Fruit fly (Drosophila melanogaster): ENCODE measurements around the gene CG43163.

The CG43163 gene

dm6 chr3L:8456472-8457049 is 50.4 kb downstream of the CG43163 start:
- TF ChIP-seq Dfd (GFP tag; optimal IDR thresholded peaks at IDR 0.05) (peak; percentile 67), rgr (GFP tag; optimal IDR thresholded peaks at IDR 0.05) (no peak)

DNA sequence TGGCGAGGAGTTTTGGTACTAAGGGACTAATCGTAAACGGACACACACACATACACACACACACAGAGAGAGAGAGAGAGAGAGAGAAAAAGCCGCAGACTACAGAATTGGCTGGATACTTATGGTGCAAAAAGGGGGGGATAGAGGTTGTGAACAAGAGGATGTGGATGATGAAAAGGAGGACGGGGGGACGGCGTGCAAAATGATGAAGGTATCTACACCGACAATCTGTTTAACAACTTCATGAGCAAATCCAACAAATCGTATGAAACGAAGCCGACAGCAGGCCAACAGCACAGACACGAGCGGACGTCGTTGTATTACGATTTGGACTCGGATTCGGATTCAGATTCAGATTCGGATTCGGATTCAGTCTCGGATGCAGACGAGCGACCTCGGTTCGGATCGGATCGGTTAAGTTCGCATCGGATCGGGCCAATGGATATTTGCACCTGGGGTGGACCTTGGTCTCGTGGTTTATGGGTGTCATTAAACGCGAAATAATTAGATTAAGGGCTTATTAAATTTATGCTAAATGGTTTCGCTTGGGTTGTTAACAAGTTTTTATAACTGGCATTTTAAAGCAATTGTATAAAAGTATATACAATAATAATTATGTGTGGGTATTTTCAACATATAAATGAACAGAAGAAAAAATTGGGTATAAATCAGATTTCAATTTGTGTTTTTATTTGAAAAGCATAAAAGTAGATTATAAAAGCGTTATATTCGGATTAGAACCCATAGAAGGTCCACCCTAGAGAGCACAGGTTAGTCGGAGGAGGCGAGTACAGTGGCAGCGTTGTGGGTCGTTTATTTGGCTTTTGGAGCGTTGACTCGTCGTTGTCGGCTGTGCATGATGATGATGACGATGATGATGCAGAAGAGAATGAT is 51.7 kb downstream of the CG43163 start:
- TF ChIP-seq OdsH (GFP tag; optimal IDR thresholded peaks at IDR 0.05), result peak; percentile 95
- peak; percentile 36 for TF ChIP-seq Jra (GFP tag; optimal IDR thresholded peaks at IDR 0.05)
- no peak for TF ChIP-seq pan (optimal IDR thresholded peaks at IDR 0.05)
- peak; percentile 50 for TF ChIP-seq dsf (GFP tag; optimal IDR thresholded peaks at IDR 0.05; ENCODE audit: borderline replicate concordance)
- TF ChIP-seq N (GFP tag; optimal IDR thresholded peaks at IDR 0.05), result no peak
- peak; percentile 90 for TF ChIP-seq br (GFP tag; optimal IDR thresholded peaks at IDR 0.05)
- no peak for TF ChIP-seq jim (GFP tag; optimal IDR thresholded peaks at IDR 0.05)
- no peak for TF ChIP-seq GATAd (GFP tag; optimal IDR thresholded peaks at IDR 0.05)
- peak; percentile 70 for TF ChIP-seq sv (GFP tag; optimal IDR thresholded peaks at IDR 0.05)
- TF ChIP-seq Rel (GFP tag; optimal IDR thresholded peaks at IDR 0.05), result peak; percentile 86
- peak; percentile 55 for TF ChIP-seq Rel (tag; optimal IDR thresholded peaks at IDR 0.05)
- TF ChIP-seq Myc (optimal IDR thresholded peaks at IDR 0.05), result no peak
- TF ChIP-seq CG32264 (GFP tag; optimal IDR thresholded peaks at IDR 0.05), result peak; percentile 71
- peak; percentile 72 for TF ChIP-seq CrebA (GFP tag; optimal IDR thresholded peaks at IDR 0.05; ENCODE audit: borderline replicate concordance)
- peak; percentile 71 for TF ChIP-seq Vsx2 (GFP tag; optimal IDR thresholded peaks at IDR 0.05; ENCODE audit: partially characterized antibody)
- TF ChIP-seq h (GFP tag; optimal IDR thresholded peaks at IDR 0.05), result peak; percentile 95
- peak; percentile 85 for TF ChIP-seq Hnf4 (GFP tag; optimal IDR thresholded peaks at IDR 0.05)
- peak; percentile 80 for TF ChIP-seq brk (GFP tag; optimal IDR thresholded peaks at IDR 0.05)
- TF ChIP-seq HLH106 (tag; optimal IDR thresholded peaks at IDR 0.05), result peak; percentile 95
- peak; percentile 35 for TF ChIP-seq Dif (GFP tag; optimal IDR thresholded peaks at IDR 0.05; ENCODE audit: partially characterized antibody)
- TF ChIP-seq tai (GFP tag; optimal IDR thresholded peaks at IDR 0.05), result peak; percentile 80
- TF ChIP-seq psq (GFP tag; optimal IDR thresholded peaks at IDR 0.05), result peak; percentile 91
- TF ChIP-seq usp (GFP tag; optimal IDR thresholded peaks at IDR 0.05), result no peak
- TF ChIP-seq dmrt93B (GFP tag; optimal IDR thresholded peaks at IDR 0.05), result peak; percentile 91
- no peak for TF ChIP-seq Abd-B (GFP tag; optimal IDR thresholded peaks at IDR 0.05)
- TF ChIP-seq Hr83 (GFP tag; optimal IDR thresholded peaks at IDR 0.05; ENCODE audit: poor library complexity, severe bottlenecking), result no peak
- TF ChIP-seq woc (GFP tag; optimal IDR thresholded peaks at IDR 0.05), result peak; percentile 79
- TF ChIP-seq Sp1 (GFP tag; optimal IDR thresholded peaks at IDR 0.05), result peak; percentile 97
- peak; percentile 60 for TF ChIP-seq Dfd (GFP tag; optimal IDR thresholded peaks at IDR 0.05)
- TF ChIP-seq fru (GFP tag; optimal IDR thresholded peaks at IDR 0.05), result peak; percentile 95
- TF ChIP-seq sage (GFP tag; optimal IDR thresholded peaks at IDR 0.05), result peak; percentile 84
- peak; percentile 90 for TF ChIP-seq ey (GFP tag; optimal IDR thresholded peaks at IDR 0.05)
- TF ChIP-seq dl (GFP tag; optimal IDR thresholded peaks at IDR 0.05; ENCODE audit: insufficient read depth in 1 of 2, partially characterized antibody in 2 of 2), result no peak
- no peak for TF ChIP-seq lola (GFP tag; optimal IDR thresholded peaks at IDR 0.05)
- TF ChIP-seq rgr (GFP tag; optimal IDR thresholded peaks at IDR 0.05), result peak; percentile 92
- TF ChIP-seq Mio (GFP tag; optimal IDR thresholded peaks at IDR 0.05), result no peak
- TF ChIP-seq Hr78 (GFP tag; optimal IDR thresholded peaks at IDR 0.05), result no peak
- peak; percentile 82 for TF ChIP-seq CG9705 (GFP tag; optimal IDR thresholded peaks at IDR 0.05)
- TF ChIP-seq foxo (GFP tag; optimal IDR thresholded peaks at IDR 0.05), result peak in 1 of 2 experiments; percentile 96

All from whole organism, wandering third instar larva.